Worm (Caenorhabditis elegans) whole organism, L4 larva: Measurements from ENCODE around the gene T28D9.4.

Experiments used
- F44E2.7 ChIP-seq: fragments of 200-800 bp; sonication (Bioruptor generic); IDR thresholded peaks from 2 replicates; pipeline ENCODE4 v2.1.2; 2022; ENCODE audit warnings: missing genetic modification characterization, missing compliant biosample characterization
- T20F7.1 ChIP-seq: fragments of 200-800 bp; sonication (Bioruptor generic); optimal IDR thresholded peaks from 2 replicates; lab custom pipeline; 2018; ENCODE audit warnings: mild to moderate bottlenecking, missing genetic modification characterization, missing compliant biosample characterization
- T26A8.4 ChIP-seq: fragments of 200-800 bp; sonication (Bioruptor generic); IDR thresholded peaks from 2 replicates; pipeline ENCODE4 v1.3.6; 2022; ENCODE audit warnings: missing genetic modification characterization, missing compliant biosample characterization
- aha-1 ChIP-seq: fragments of 150-350 bp; peaks from one replicate; lab custom pipeline; 2014; ENCODE audit warnings: missing biosample characterization, missing genetic modification characterization
- fkh-10 ChIP-seq: fragments of 150-350 bp; optimal IDR thresholded peaks from 2 replicates; lab custom pipeline; 2014; ENCODE audit warnings: missing biosample characterization, missing genetic modification reagents, missing genetic modification characterization
- fos-1 ChIP-seq: fragments of 150-350 bp; optimal IDR thresholded peaks from 2 replicates; lab custom pipeline; 2014; ENCODE audit warnings: missing biosample characterization, missing genetic modification characterization
- mdl-1 ChIP-seq, 2 experiments: fragments of 150-350 bp in 1 of 2; sonication (generic microtip) in 1 of 2; optimal IDR thresholded peaks; 2 replicates each; lab custom pipeline; 2014 to 2017; ENCODE audit warnings: missing biosample characterization in 2 of 2, missing genetic modification characterization in 2 of 2
- nhr-111 ChIP-seq: fragments of 200-800 bp; sonication (Bioruptor generic); optimal IDR thresholded peaks from 2 replicates; lab custom pipeline; 2018; ENCODE audit warnings: mild to moderate bottlenecking, missing genetic modification characterization, missing compliant biosample characterization
- pqm-1 ChIP-seq: sonication (generic microtip); optimal IDR thresholded peaks from 2 replicates; lab custom pipeline; 2017; ENCODE audit warnings: missing biosample characterization, missing genetic modification characterization
- ztf-11 ChIP-seq: fragments of 150-350 bp; optimal IDR thresholded peaks from 2 replicates; lab custom pipeline; 2014; ENCODE audit warnings: missing biosample characterization, missing genetic modification characterization

DNA sequence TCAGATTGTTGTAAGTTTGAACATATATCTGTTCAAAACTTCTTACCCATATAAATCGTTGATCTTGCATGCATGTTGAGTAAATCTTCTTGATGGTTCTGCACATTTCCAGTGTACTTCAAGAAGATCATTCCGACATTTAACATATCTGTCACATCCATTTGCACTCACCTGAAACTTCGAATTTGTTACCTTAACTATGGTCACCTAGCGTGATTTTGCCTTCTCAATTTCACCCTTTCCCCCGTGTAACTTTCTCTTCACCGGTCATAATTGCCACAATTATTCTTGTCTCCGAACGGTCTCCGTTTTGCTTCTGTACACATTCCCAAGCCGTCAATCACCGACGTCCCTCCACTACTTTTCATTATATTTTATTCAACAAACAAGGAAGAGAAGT, 36.6 kb downstream of the T28D9.4 start:
- TF ChIP-seq fkh-10 (GFP tag; lab: Kevin White, UChicago) (no peak), ztf-11 (no peak), T20F7.1 (no peak), pqm-1 (tag; lab: Kevin White, UChicago) (no peak), T26A8.4 (GFP tag; lab: Robert Waterston, UW) (no peak), fos-1 (no peak), F44E2.7 (GFP tag; lab: Robert Waterston, UW) (no peak), aha-1 (tag; lab: Kevin White, UChicago) (no peak), nhr-111 (GFP tag; lab: Kevin White, UChicago) (no peak), mdl-1 (tag; optimal IDR thresholded peaks at IDR 0.05; lab: Kevin White, UChicago) (no peak)
